Worm (Caenorhabditis elegans): ENCODE data around the gene K07C11.8.

Gene K07C11.8

DNA sequence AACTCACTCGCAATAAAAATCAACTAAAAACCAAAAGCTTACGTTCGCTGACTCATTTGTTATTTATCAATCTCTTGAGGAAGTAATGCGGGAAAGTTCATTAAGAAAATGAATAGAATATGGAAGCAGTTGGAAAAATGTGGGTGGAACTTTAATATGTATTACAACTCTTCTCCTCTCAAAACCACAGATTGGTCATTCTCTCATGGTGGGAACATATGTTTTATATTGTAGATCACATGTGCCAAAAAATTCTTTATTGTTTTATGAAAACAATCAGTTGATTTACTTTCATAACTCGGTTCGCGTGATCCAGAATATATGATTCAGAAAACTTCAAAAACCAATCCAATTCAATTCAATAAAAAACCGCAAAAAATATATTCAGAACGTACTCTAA is 46.0 kb downstream of the K07C11.8 start:
- no peak for TF ChIP-seq flt-1 (GFP tag; IDR thresholded peaks at IDR 0.05)
- TF ChIP-seq cog-1 (tag; optimal IDR thresholded peaks at IDR 0.05), result no peak
- no peak for TF ChIP-seq med-1 (GFP tag; optimal IDR thresholded peaks at IDR 0.05; ENCODE audit: insufficient read depth)
- TF ChIP-seq tab-1 (GFP tag; IDR thresholded peaks at IDR 0.05), result no peak
- no peak for TF ChIP-seq klf-2 (GFP tag; conservative IDR thresholded peaks at IDR 0.05)
- no peak for TF ChIP-seq T22C8.4 (GFP tag; IDR thresholded peaks at IDR 0.05)
- no peak for TF ChIP-seq ztf-29 (GFP tag; IDR thresholded peaks at IDR 0.05)
- no peak for TF ChIP-seq ztf-23 (GFP tag; IDR thresholded peaks at IDR 0.05)
- no peak for TF ChIP-seq ref-1 (GFP tag; conservative IDR thresholded peaks at IDR 0.05)

DNA sequence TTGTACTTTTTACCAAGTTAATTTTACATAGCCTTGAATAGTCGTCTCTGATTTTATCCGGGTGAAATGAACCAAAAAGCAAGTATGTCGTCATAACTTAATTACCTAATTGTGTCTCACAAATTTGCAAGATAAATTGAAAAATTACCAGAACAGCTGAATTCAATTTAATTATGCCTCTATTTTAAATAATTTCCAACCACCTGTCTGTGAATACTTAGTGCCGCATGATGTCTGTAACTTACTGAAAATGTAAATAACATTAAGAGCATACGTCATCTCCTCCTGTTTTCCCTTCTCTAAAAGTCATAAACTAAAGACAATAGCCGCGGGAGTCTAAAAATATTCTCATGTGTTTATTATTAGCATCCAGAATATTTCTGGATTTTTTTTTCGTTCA is 47.4 kb downstream of the K07C11.8 start:
- TF ChIP-seq klf-2 (GFP tag; conservative IDR thresholded peaks at IDR 0.05), result no peak
- TF ChIP-seq ztf-29 (GFP tag; IDR thresholded peaks at IDR 0.05), result no peak
- TF ChIP-seq T22C8.4 (GFP tag; IDR thresholded peaks at IDR 0.05), result no peak
- TF ChIP-seq ztf-23 (GFP tag; IDR thresholded peaks at IDR 0.05), result no peak
- no peak for TF ChIP-seq cog-1 (tag; optimal IDR thresholded peaks at IDR 0.05)
- TF ChIP-seq med-1 (GFP tag; optimal IDR thresholded peaks at IDR 0.05; ENCODE audit: insufficient read depth), result no peak
- TF ChIP-seq ref-1 (GFP tag; conservative IDR thresholded peaks at IDR 0.05), result no peak
- no peak for TF ChIP-seq tab-1 (GFP tag; IDR thresholded peaks at IDR 0.05)
- TF ChIP-seq flt-1 (GFP tag; IDR thresholded peaks at IDR 0.05), result no peak

DNA sequence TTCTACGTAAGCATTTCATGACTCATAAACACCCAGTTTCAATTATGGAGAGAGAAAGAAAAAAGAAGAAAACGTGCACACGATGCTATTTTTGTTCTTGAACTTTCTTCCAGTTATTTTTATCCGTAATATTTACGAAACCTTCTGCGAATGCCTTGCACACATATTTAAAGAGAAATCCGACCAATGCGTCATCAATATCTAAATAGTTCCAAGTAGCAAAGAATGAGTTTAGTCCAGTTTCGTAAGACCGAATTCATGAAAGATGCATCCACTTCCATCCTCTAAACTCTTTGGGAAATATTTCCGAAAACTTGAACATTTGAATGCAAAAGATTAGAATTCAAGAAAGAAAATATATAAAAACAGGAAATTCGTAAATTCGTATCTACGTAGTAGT is 48.5 kb downstream of the K07C11.8 start:
- TF ChIP-seq ztf-23 (GFP tag; IDR thresholded peaks at IDR 0.05) (no peak), med-1 (GFP tag; optimal IDR thresholded peaks at IDR 0.05; ENCODE audit: insufficient read depth) (no peak), ref-1 (GFP tag; conservative IDR thresholded peaks at IDR 0.05) (no peak)

DNA sequence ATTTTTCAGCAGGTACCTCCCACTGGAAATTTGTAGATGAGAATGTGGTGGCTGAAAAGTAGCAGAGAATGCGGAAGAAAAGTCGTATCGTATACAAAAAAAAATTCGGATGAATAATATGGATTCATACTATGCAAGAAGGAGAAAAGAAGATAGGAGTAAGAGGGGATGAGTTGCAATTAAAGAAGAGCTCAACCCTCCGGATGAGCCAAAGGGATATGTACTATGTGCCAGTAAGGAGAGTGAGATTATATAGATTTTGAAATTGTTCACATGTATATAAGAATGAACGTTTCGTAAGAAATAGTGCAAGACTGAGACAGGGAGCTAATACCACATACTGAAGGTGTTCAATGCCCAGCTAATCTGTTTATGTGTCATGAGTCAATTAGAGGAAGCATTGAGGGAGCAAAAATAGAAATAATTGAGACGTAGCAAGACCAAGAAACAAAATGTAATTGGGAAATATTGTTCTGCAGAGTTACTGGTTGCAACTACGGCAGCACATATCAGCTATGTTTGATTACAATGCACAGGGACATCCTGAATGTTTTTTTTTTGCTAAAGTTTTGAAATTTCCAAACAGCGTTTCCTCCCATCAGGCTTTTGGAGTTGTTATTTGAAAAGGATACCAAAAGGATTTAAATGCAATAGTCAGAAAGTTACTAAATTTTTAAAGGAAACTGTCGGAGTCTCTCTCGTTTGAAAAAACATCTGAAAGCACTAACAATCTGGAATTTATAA is 49.3 kb downstream of the K07C11.8 start, which contains the start of gene F20D6.8:
TSS of gene F20D6.8 (minus strand) at position 51 of the 744 bp plus-strand sequence.
- no peak for TF ChIP-seq T22C8.4 (GFP tag; IDR thresholded peaks at IDR 0.05)
- no peak for TF ChIP-seq ref-1 (GFP tag; conservative IDR thresholded peaks at IDR 0.05)
- no peak for TF ChIP-seq flt-1 (GFP tag; IDR thresholded peaks at IDR 0.05)
- TF ChIP-seq med-1 (GFP tag; optimal IDR thresholded peaks at IDR 0.05; ENCODE audit: insufficient read depth), result no peak
- TF ChIP-seq ztf-23 (GFP tag; IDR thresholded peaks at IDR 0.05), result no peak
- no peak for TF ChIP-seq klf-2 (GFP tag; conservative IDR thresholded peaks at IDR 0.05)
- no peak for TF ChIP-seq ztf-29 (GFP tag; IDR thresholded peaks at IDR 0.05)
- TF ChIP-seq tab-1 (GFP tag; IDR thresholded peaks at IDR 0.05), result no peak
- TF ChIP-seq cog-1 (tag; optimal IDR thresholded peaks at IDR 0.05), result no peak
